Worm (Caenorhabditis elegans): ENCODE results near the gene F23A7.4.
A peak's percentile ranks its signal among the peaks of the same experiment; 100 is the strongest.

Gene F23A7.4

ce11 chrX:16202229-16202628, 10.2 kb upstream of the F23A7.4 start (continued):
- TF ChIP-seq B0035.1 (tag; optimal IDR thresholded peaks at IDR 0.05) (no peak), rcor-1 (GFP tag; IDR thresholded peaks at IDR 0.05) (peak; percentile 21; the same call in 1 of the 2 replicates), snpc-4 (GFP tag; optimal IDR thresholded peaks at IDR 0.05) (no peak), snpc-4 (tag; optimal IDR thresholded peaks at IDR 0.05) (peak in 2 of 4 experiments; percentile 11 to 36), fkh-3 (tag; optimal IDR thresholded peaks at IDR 0.05) (no peak), aptf-2 (GFP tag; conservative IDR thresholded peaks at IDR 0.05) (no peak), madf-10 (tag; optimal IDR thresholded peaks at IDR 0.05) (no peak), rec-8 (tag; optimal IDR thresholded peaks at IDR 0.05) (no peak), cebp-2 (GFP tag; IDR thresholded peaks at IDR 0.05) (no peak), unc-62 (GFP tag; optimal IDR thresholded peaks at IDR 0.05) (no peak), hmg-1.2 (GFP tag; IDR thresholded peaks at IDR 0.05) (peak; percentile 47; the same call in 1 of the 2 replicates), nfyb-1 (GFP tag; IDR thresholded peaks at IDR 0.05) (no peak), lin-35 (GFP tag; optimal IDR thresholded peaks at IDR 0.05) (peak in 1 of 3 experiments; percentile 49), Y53G8AR.9 (GFP tag; conservative IDR thresholded peaks at IDR 0.05) (no peak), efl-1 (GFP tag; optimal IDR thresholded peaks at IDR 0.05) (no peak), nhr-120 (GFP tag; IDR thresholded peaks at IDR 0.05) (no peak), gei-17 (GFP tag; optimal IDR thresholded peaks at IDR 0.05) (peak; percentile 83), K11D2.4 (GFP tag; IDR thresholded peaks at IDR 0.05) (peak; percentile 74), aptf-3 (GFP tag; IDR thresholded peaks at IDR 0.05) (no peak), nhr-27 (tag; optimal IDR thresholded peaks at IDR 0.05) (no peak)

- TF ChIP-seq snpc-4 (GFP tag; optimal IDR thresholded peaks at IDR 0.05), result no peak
- peak in 1 of 4 experiments; percentile 27 for TF ChIP-seq snpc-4 (tag; optimal IDR thresholded peaks at IDR 0.05)
- peak; percentile 39; the same call in 1 of the 2 replicates for TF ChIP-seq egrh-3 (GFP tag; IDR thresholded peaks at IDR 0.05)
- peak; percentile 68 for TF ChIP-seq zfh-2 (GFP tag; conservative IDR thresholded peaks at IDR 0.05)
- no peak for TF ChIP-seq lin-26 (GFP tag; IDR thresholded peaks at IDR 0.05)
These were observed 8.1 kb upstream of the F23A7.4 start for ce11 chrX:16204310-16204709.

- no peak for TF ChIP-seq aptf-3 (GFP tag; IDR thresholded peaks at IDR 0.05)
- TF ChIP-seq zfh-2 (GFP tag; conservative IDR thresholded peaks at IDR 0.05), result no peak
- no peak for TF ChIP-seq lag-1 (GFP tag; IDR thresholded peaks at IDR 0.05)
- TF ChIP-seq ceh-100 (GFP tag; IDR thresholded peaks at IDR 0.05), result no peak
- TF ChIP-seq Y79H2A.3 (GFP tag; conservative IDR thresholded peaks at IDR 0.05), result no peak
- no peak for TF ChIP-seq dpl-1 (GFP tag; optimal IDR thresholded peaks at IDR 0.05)
- TF ChIP-seq aptf-2 (GFP tag; conservative IDR thresholded peaks at IDR 0.05), result no peak
- TF ChIP-seq let-607 (tag; optimal IDR thresholded peaks at IDR 0.05), result peak in 1 of 2 experiments; percentile 32
- peak; percentile 58 for TF ChIP-seq repo-1 (tag; optimal IDR thresholded peaks at IDR 0.05)
- no peak for TF ChIP-seq efl-1 (GFP tag; optimal IDR thresholded peaks at IDR 0.05)
- no peak for TF ChIP-seq madf-6 (GFP tag; IDR thresholded peaks at IDR 0.05)
- no peak for TF ChIP-seq B0019.2 (GFP tag; conservative IDR thresholded peaks at IDR 0.05)
- no peak for TF ChIP-seq F57C9.4 (tag; optimal IDR thresholded peaks at IDR 0.05)
- peak; percentile 63 for TF ChIP-seq ZK185.1 (tag; optimal IDR thresholded peaks at IDR 0.05; ENCODE audit: poor library complexity, severe bottlenecking)
- TF ChIP-seq madf-8 (GFP tag; conservative IDR thresholded peaks at IDR 0.05), result no peak
- no peak for TF ChIP-seq pha-4 (tag; optimal IDR thresholded peaks at IDR 0.05)
- TF ChIP-seq egl-44 (GFP tag; IDR thresholded peaks at IDR 0.05), result no peak
- no peak for TF ChIP-seq Y53F4B.3 (GFP tag; IDR thresholded peaks at IDR 0.05)
- no peak for TF ChIP-seq egl-18 (GFP tag; IDR thresholded peaks at IDR 0.05)
- no peak for TF ChIP-seq xnd-1 (tag; optimal IDR thresholded peaks at IDR 0.05)
- TF ChIP-seq B0261.1 (tag; optimal IDR thresholded peaks at IDR 0.05), result peak; percentile 54
- no peak for TF ChIP-seq sptf-2 (GFP tag; optimal IDR thresholded peaks at IDR 0.05)
- TF ChIP-seq cebp-1 (GFP tag; IDR thresholded peaks at IDR 0.05), result no peak
- TF ChIP-seq cebp-1 (tag; optimal IDR thresholded peaks at IDR 0.05), result peak; percentile 77
- no peak for TF ChIP-seq Y53G8AR.9 (GFP tag; conservative IDR thresholded peaks at IDR 0.05)
- TF ChIP-seq T26A5.8 (tag; optimal IDR thresholded peaks at IDR 0.05), result no peak
- TF ChIP-seq T07F8.4 (tag; optimal IDR thresholded peaks at IDR 0.05), result peak; percentile 20
- no peak for TF ChIP-seq Y56A3A.18 (GFP tag; IDR thresholded peaks at IDR 0.05)
These were observed 6.5 kb upstream of the F23A7.4 start for ce11 chrX:16205880-16206279.

Data from whole organism, young adult.